Fruit fly (Drosophila melanogaster) whole organism, wandering third instar larva: Measurements from ENCODE around the gene AANATL3.

Source experiments
- CG32264 ChIP-seq: fragments of 200-800 bp; sonication (Bioruptor generic); optimal IDR thresholded peaks from 2 replicates; lab custom pipeline; 2016; ENCODE audit warnings: missing biosample characterization, missing genetic modification characterization
- CG9705 ChIP-seq: fragments of 200-800 bp; sonication (Bioruptor generic); optimal IDR thresholded peaks from 2 replicates; lab custom pipeline; 2018; ENCODE audit warnings: missing biosample characterization, mild to moderate bottlenecking, missing genetic modification characterization
- CrebA ChIP-seq: fragments of 200-800 bp; sonication (Bioruptor generic); optimal IDR thresholded peaks from 2 replicates; lab custom pipeline; 2016; ENCODE audit warnings: missing biosample characterization, mild to moderate bottlenecking, missing genetic modification characterization, borderline replicate concordance
- Dfd ChIP-seq: fragments of >200 bp; optimal IDR thresholded peaks from 2 replicates; lab custom pipeline; 2017; ENCODE audit warnings: missing biosample characterization, missing genetic modification characterization
- HLH106 ChIP-seq: fragments of 200-800 bp; optimal IDR thresholded peaks from 3 replicates; lab custom pipeline; 2019; ENCODE audit warnings: missing biosample characterization, mild to moderate bottlenecking, missing genetic modification characterization, moderate library complexity
- Mio ChIP-seq: sonication (Bioruptor generic); optimal IDR thresholded peaks from 2 replicates; lab custom pipeline; 2016; ENCODE audit warnings: missing biosample characterization, missing genetic modification characterization
- Myc ChIP-seq: fragments of >200 bp; optimal IDR thresholded peaks from 2 replicates; lab custom pipeline; 2017
- N ChIP-seq: fragments of >200 bp; optimal IDR thresholded peaks from 2 replicates; lab custom pipeline; 2018; ENCODE audit warnings: missing biosample characterization, missing external identifiers, missing genetic modification characterization
- OdsH ChIP-seq: fragments of 200-800 bp; sonication (Bioruptor generic); optimal IDR thresholded peaks from 2 replicates; lab custom pipeline; 2016; ENCODE audit warnings: missing biosample characterization, mild to moderate bottlenecking, missing genetic modification characterization
- Rel ChIP-seq, 2 experiments: fragments of 200-800 bp; sonication (Bioruptor generic) in 1 of 2; optimal IDR thresholded peaks; 2 replicates in 1 of 2; 3 replicates in 1 of 2; lab custom pipeline; 2016 to 2019; ENCODE audit warnings: mild to moderate bottlenecking in 2 of 2, missing biosample characterization in 2 of 2, missing genetic modification characterization in 2 of 2, moderate library complexity in 1 of 2
- Vsx2 ChIP-seq: fragments of 200-300, 225-300 bp; sonication (Bioruptor generic); optimal IDR thresholded peaks from 2 replicates; lab custom pipeline; 2018; ENCODE audit warnings: missing biosample characterization, missing genetic modification characterization; ENCODE audit not compliant: partially characterized antibody
- br ChIP-seq: fragments of 200-800 bp; sonication (Bioruptor generic); optimal IDR thresholded peaks from 2 replicates; lab custom pipeline; 2016; ENCODE audit warnings: missing biosample characterization, missing genetic modification characterization
- brk ChIP-seq: fragments of 200-800 bp; sonication (Bioruptor generic); optimal IDR thresholded peaks from 2 replicates; lab custom pipeline; 2016; ENCODE audit warnings: missing biosample characterization, mild to moderate bottlenecking, missing genetic modification characterization
- dl ChIP-seq, 2 experiments: fragments of 175-275, 200-275 bp in 1 of 2; fragments of 200-275 bp in 1 of 2; sonication (Bioruptor generic); optimal IDR thresholded peaks; lab custom pipeline; 2018; ENCODE audit warnings: mild to moderate bottlenecking in 2 of 2, missing biosample characterization in 2 of 2, missing genetic modification characterization in 2 of 2, moderate library complexity in 2 of 2; ENCODE audit not compliant: partially characterized antibody in 2 of 2, insufficient read depth in 1 of 2
- dmrt93B ChIP-seq: fragments of 200-800 bp; sonication (Bioruptor generic); optimal IDR thresholded peaks from 2 replicates; lab custom pipeline; 2018; ENCODE audit warnings: missing biosample characterization, mild to moderate bottlenecking, missing genetic modification characterization
- ey ChIP-seq: fragments of 200-800 bp; sonication (Bioruptor generic); optimal IDR thresholded peaks from 2 replicates; lab custom pipeline; 2016; ENCODE audit warnings: missing biosample characterization, missing genetic modification characterization
- foxo ChIP-seq, 2 experiments: fragments of 200-800 bp; sonication (Bioruptor generic); optimal IDR thresholded peaks; 2 replicates in 1 of 2; 3 replicates in 1 of 2; lab custom pipeline; 2016 to 2017; ENCODE audit warnings: missing biosample characterization in 2 of 2, missing genetic modification characterization in 2 of 2
- fru ChIP-seq: fragments of 200-800 bp; sonication (Bioruptor generic); optimal IDR thresholded peaks from 3 replicates; lab custom pipeline; 2016; ENCODE audit warnings: missing biosample characterization, mild to moderate bottlenecking, missing genetic modification characterization
- h ChIP-seq: fragments of 200-800 bp; sonication (Bioruptor generic); optimal IDR thresholded peaks from 3 replicates; lab custom pipeline; 2016; ENCODE audit warnings: missing biosample characterization, mild to moderate bottlenecking, missing genetic modification characterization
- lola ChIP-seq: fragments of >200 bp; optimal IDR thresholded peaks from 2 replicates; lab custom pipeline; 2017; ENCODE audit warnings: missing biosample characterization, missing genetic modification characterization
- pan ChIP-seq: fragments of >200 bp; optimal IDR thresholded peaks from 2 replicates; lab custom pipeline; 2017
- rgr ChIP-seq: fragments of 200-800 bp; sonication (Bioruptor generic); optimal IDR thresholded peaks from 3 replicates; lab custom pipeline; 2016; ENCODE audit warnings: missing biosample characterization, mild to moderate bottlenecking, missing genetic modification characterization
- sage ChIP-seq: fragments of 200-800 bp; sonication (Bioruptor generic); optimal IDR thresholded peaks from 2 replicates; lab custom pipeline; 2016; ENCODE audit warnings: missing biosample characterization, mild to moderate bottlenecking, missing genetic modification characterization
- sv ChIP-seq: fragments of 200-800 bp; sonication (Bioruptor generic); optimal IDR thresholded peaks from 3 replicates; lab custom pipeline; 2016; ENCODE audit warnings: missing biosample characterization, missing genetic modification characterization
- tai ChIP-seq: sonication (Bioruptor generic); optimal IDR thresholded peaks from 2 replicates; lab custom pipeline; 2016; ENCODE audit warnings: missing biosample characterization, missing genetic modification characterization
- usp ChIP-seq: fragments of >200 bp; optimal IDR thresholded peaks from 2 replicates; lab custom pipeline; 2017; ENCODE audit warnings: missing biosample characterization, missing genetic modification characterization
- woc ChIP-seq: sonication (Bioruptor generic); optimal IDR thresholded peaks from 2 replicates; lab custom pipeline; 2016; ENCODE audit warnings: missing biosample characterization, mild to moderate bottlenecking, missing genetic modification characterization

Gene AANATL3

dm6 chr2L:20057391-20057790 is 31.8 kb upstream of the AANATL3 start:
- no peak for TF ChIP-seq usp (GFP tag; lab: Kevin White, UChicago)
- TF ChIP-seq ey (GFP tag; lab: Kevin White, UChicago): no peak
- peak; percentile 94 for TF ChIP-seq Dfd
- TF ChIP-seq rgr: no peak
- TF ChIP-seq pan (lab: Kevin White, UChicago): no peak
- TF ChIP-seq OdsH (GFP tag; lab: Kevin White, UChicago): no peak
- no peak for TF ChIP-seq sage

dm6 chr2L:20051172-20051893 is 25.7 kb upstream of the AANATL3 start:
- no peak for TF ChIP-seq N (GFP tag; lab: Kevin White, UChicago)
- no peak for TF ChIP-seq tai (GFP tag; lab: Kevin White, UChicago)

dm6 chr2L:20027382-20027919 is 1.8 kb upstream of the AANATL3 start, which contains the start of gene sNPF:
TSS of gene sNPF (plus strand) at chr2L:20027915.
- TF ChIP-seq rgr: peak; percentile 56
- TF ChIP-seq br (GFP tag; lab: Kevin White, UChicago): peak; percentile 53
- TF ChIP-seq CG32264 (GFP tag; lab: Kevin White, UChicago): no peak
- TF ChIP-seq dl (GFP tag; optimal IDR thresholded peaks at IDR 0.05; lab: Kevin White, UChicago; ENCODE audit: insufficient read depth in 1 of 2, partially characterized antibody in 2 of 2): no peak
- peak; percentile 73 for TF ChIP-seq fru (GFP tag; lab: Kevin White, UChicago)
- TF ChIP-seq Mio (GFP tag; lab: Kevin White, UChicago): no peak
- no peak for TF ChIP-seq CG9705 (GFP tag; lab: Kevin White, UChicago)
- no peak for TF ChIP-seq pan (lab: Kevin White, UChicago)
- TF ChIP-seq HLH106: peak; percentile 47
- TF ChIP-seq sage: no peak
- TF ChIP-seq OdsH (GFP tag; lab: Kevin White, UChicago): peak; percentile 49
- no peak for TF ChIP-seq dmrt93B (GFP tag; lab: Kevin White, UChicago)
- TF ChIP-seq foxo (GFP tag; optimal IDR thresholded peaks at IDR 0.05; lab: Kevin White, UChicago): peak in 1 of 2 experiments; percentile 59
- TF ChIP-seq ey (GFP tag; lab: Kevin White, UChicago): peak; percentile 68
- TF ChIP-seq woc (GFP tag; lab: Kevin White, UChicago): peak; percentile 71
- no peak for TF ChIP-seq Dfd
- TF ChIP-seq sv: peak; percentile 45
- peak; percentile 73 for TF ChIP-seq h (GFP tag; lab: Kevin White, UChicago)

dm6 chr2L:20026351-20026849 is 789 bp upstream of the AANATL3 start:
- TF ChIP-seq CG32264 (GFP tag; lab: Kevin White, UChicago) (no peak), Rel (GFP tag; optimal IDR thresholded peaks at IDR 0.05; lab: Kevin White, UChicago) (no peak), Rel (tag; optimal IDR thresholded peaks at IDR 0.05; lab: Kevin White, UChicago) (no peak), Vsx2 (GFP tag; lab: Kevin White, UChicago) (no peak), OdsH (GFP tag; lab: Kevin White, UChicago) (no peak), Mio (GFP tag; lab: Kevin White, UChicago) (no peak), brk (GFP tag; lab: Kevin White, UChicago) (no peak)

- TF ChIP-seq HLH106 (no peak), Myc (no peak), CG32264 (GFP tag; lab: Kevin White, UChicago) (no peak), Mio (GFP tag; lab: Kevin White, UChicago) (no peak), foxo (GFP tag; optimal IDR thresholded peaks at IDR 0.05; lab: Kevin White, UChicago) (no peak), lola (GFP tag; lab: Kevin White, UChicago) (no peak), br (GFP tag; lab: Kevin White, UChicago) (no peak), Rel (GFP tag; optimal IDR thresholded peaks at IDR 0.05; lab: Kevin White, UChicago) (no peak), Rel (tag; optimal IDR thresholded peaks at IDR 0.05; lab: Kevin White, UChicago) (no peak), CrebA (GFP tag; lab: Kevin White, UChicago) (no peak), tai (GFP tag; lab: Kevin White, UChicago) (no peak)
These were observed 1.3 kb downstream of the AANATL3 start for dm6 chr2L:20024333-20024732.
